Worm (Caenorhabditis elegans): ENCODE results near the gene math-44.
A peak's percentile ranks its signal among the peaks of the same experiment; 100 is the strongest.
"Not testable (repeated sequence)": the region's sequence is repeated elsewhere in the genome, so short reads cannot be mapped to it uniquely, and the experiment has no call there.

The math-44 gene

ce11 chrII:1996237-1996636 is 7.1 kb downstream of the math-44 start, which contains the start of gene math-20:
TSS of gene math-20 (plus strand) at chrII:1996537.
- TF ChIP-seq flt-1 (GFP tag; IDR thresholded peaks at IDR 0.05) (no peak), ref-1 (GFP tag; conservative IDR thresholded peaks at IDR 0.05) (no peak), T22C8.4 (GFP tag; IDR thresholded peaks at IDR 0.05) (no peak), ztf-29 (GFP tag; IDR thresholded peaks at IDR 0.05) (no peak), tab-1 (GFP tag; IDR thresholded peaks at IDR 0.05) (no peak), med-1 (GFP tag; optimal IDR thresholded peaks at IDR 0.05; ENCODE audit: insufficient read depth) (no peak), klf-2 (GFP tag; conservative IDR thresholded peaks at IDR 0.05) (no peak), ztf-23 (GFP tag; IDR thresholded peaks at IDR 0.05) (no peak), cog-1 (tag; optimal IDR thresholded peaks at IDR 0.05) (no peak)

ce11 chrII:1998561-1998960 is 9.5 kb downstream of the math-44 start, which contains the start of gene math-19:
TSS of gene math-19 (plus strand) at chrII:1998861.
- not testable (repeated sequence) for TF ChIP-seq ref-1 (GFP tag; conservative IDR thresholded peaks at IDR 0.05); T22C8.4 (GFP tag; IDR thresholded peaks at IDR 0.05); ztf-29 (GFP tag; IDR thresholded peaks at IDR 0.05)

- not testable (repeated sequence) for TF ChIP-seq ref-1 (GFP tag; conservative IDR thresholded peaks at IDR 0.05); ztf-29 (GFP tag; IDR thresholded peaks at IDR 0.05); tab-1 (GFP tag; IDR thresholded peaks at IDR 0.05)
These were observed 11.6 kb downstream of the math-44 start, which contains the start of gene ceh-84 for ce11 chrII:2000720-2001119. TSS of gene ceh-84 (minus strand) at chrII:2000820.

- TF ChIP-seq cog-1 (tag; optimal IDR thresholded peaks at IDR 0.05), result no peak
- no peak for TF ChIP-seq med-1 (GFP tag; optimal IDR thresholded peaks at IDR 0.05; ENCODE audit: insufficient read depth)
- no peak for TF ChIP-seq ztf-29 (GFP tag; IDR thresholded peaks at IDR 0.05)
- TF ChIP-seq klf-2 (GFP tag; conservative IDR thresholded peaks at IDR 0.05), result no peak
- no peak for TF ChIP-seq tab-1 (GFP tag; IDR thresholded peaks at IDR 0.05)
- TF ChIP-seq T22C8.4 (GFP tag; IDR thresholded peaks at IDR 0.05), result no peak
- no peak for TF ChIP-seq flt-1 (GFP tag; IDR thresholded peaks at IDR 0.05)
- TF ChIP-seq ztf-23 (GFP tag; IDR thresholded peaks at IDR 0.05), result no peak
- TF ChIP-seq ref-1 (GFP tag; conservative IDR thresholded peaks at IDR 0.05), result no peak
These were observed 22.1 kb downstream of the math-44 start for ce11 chrII:2011179-2011578.

ce11 chrII:2012698-2013097 is 23.6 kb downstream of the math-44 start, which contains the start of gene F59H6.15:
TSS of gene F59H6.15 (plus strand) at chrII:2012998.
- TF ChIP-seq ref-1 (GFP tag; conservative IDR thresholded peaks at IDR 0.05) (no peak), ztf-23 (GFP tag; IDR thresholded peaks at IDR 0.05) (no peak), ztf-29 (GFP tag; IDR thresholded peaks at IDR 0.05) (no peak), med-1 (GFP tag; optimal IDR thresholded peaks at IDR 0.05; ENCODE audit: insufficient read depth) (no peak), tab-1 (GFP tag; IDR thresholded peaks at IDR 0.05) (no peak), T22C8.4 (GFP tag; IDR thresholded peaks at IDR 0.05) (no peak), cog-1 (tag; optimal IDR thresholded peaks at IDR 0.05) (no peak), flt-1 (GFP tag; IDR thresholded peaks at IDR 0.05) (no peak), klf-2 (GFP tag; conservative IDR thresholded peaks at IDR 0.05) (no peak)

ce11 chrII:2013856-2014255 is 24.7 kb downstream of the math-44 start:
- TF ChIP-seq flt-1 (GFP tag; IDR thresholded peaks at IDR 0.05) (no peak), cog-1 (tag; optimal IDR thresholded peaks at IDR 0.05) (no peak), ref-1 (GFP tag; conservative IDR thresholded peaks at IDR 0.05) (no peak), ztf-29 (GFP tag; IDR thresholded peaks at IDR 0.05) (no peak), T22C8.4 (GFP tag; IDR thresholded peaks at IDR 0.05) (peak; percentile 37; the same call in 1 of the 2 replicates), tab-1 (GFP tag; IDR thresholded peaks at IDR 0.05) (no peak), klf-2 (GFP tag; conservative IDR thresholded peaks at IDR 0.05) (no peak), ztf-23 (GFP tag; IDR thresholded peaks at IDR 0.05) (no peak)

- TF ChIP-seq tab-1 (GFP tag; IDR thresholded peaks at IDR 0.05); med-1 (GFP tag; optimal IDR thresholded peaks at IDR 0.05; ENCODE audit: insufficient read depth); ref-1 (GFP tag; conservative IDR thresholded peaks at IDR 0.05): not testable (repeated sequence)
These were observed 34.4 kb downstream of the math-44 start, which contains the start of gene cya-2 for ce11 chrII:2023514-2023913. TSS of gene cya-2 (minus strand) at chrII:2023614.

ce11 chrII:2026525-2026924 is 37.4 kb downstream of the math-44 start, which contains the start of gene bath-21:
TSS of gene bath-21 (minus strand) at chrII:2026625.
- TF ChIP-seq ztf-29 (GFP tag; IDR thresholded peaks at IDR 0.05) (no peak), cog-1 (tag; optimal IDR thresholded peaks at IDR 0.05) (no peak), flt-1 (GFP tag; IDR thresholded peaks at IDR 0.05) (no peak), ztf-23 (GFP tag; IDR thresholded peaks at IDR 0.05) (no peak), klf-2 (GFP tag; conservative IDR thresholded peaks at IDR 0.05) (no peak), med-1 (GFP tag; optimal IDR thresholded peaks at IDR 0.05; ENCODE audit: insufficient read depth) (no peak), ref-1 (GFP tag; conservative IDR thresholded peaks at IDR 0.05) (no peak), T22C8.4 (GFP tag; IDR thresholded peaks at IDR 0.05) (no peak), tab-1 (GFP tag; IDR thresholded peaks at IDR 0.05) (no peak)

ce11 chrII:2028712-2029111 is 39.6 kb downstream of the math-44 start, which contains the start of gene bath-1:
TSS of gene bath-1 (minus strand) at chrII:2028812.
- TF ChIP-seq ztf-23 (GFP tag; IDR thresholded peaks at IDR 0.05) (no peak), ztf-29 (GFP tag; IDR thresholded peaks at IDR 0.05) (no peak), flt-1 (GFP tag; IDR thresholded peaks at IDR 0.05) (no peak), ref-1 (GFP tag; conservative IDR thresholded peaks at IDR 0.05) (no peak), T22C8.4 (GFP tag; IDR thresholded peaks at IDR 0.05) (no peak), med-1 (GFP tag; optimal IDR thresholded peaks at IDR 0.05; ENCODE audit: insufficient read depth) (no peak), cog-1 (tag; optimal IDR thresholded peaks at IDR 0.05) (no peak), tab-1 (GFP tag; IDR thresholded peaks at IDR 0.05) (no peak), klf-2 (GFP tag; conservative IDR thresholded peaks at IDR 0.05) (no peak)

- TF ChIP-seq ztf-23 (GFP tag; IDR thresholded peaks at IDR 0.05), result no peak
- no peak for TF ChIP-seq ref-1 (GFP tag; conservative IDR thresholded peaks at IDR 0.05)
- TF ChIP-seq med-1 (GFP tag; optimal IDR thresholded peaks at IDR 0.05; ENCODE audit: insufficient read depth), result no peak
- TF ChIP-seq ztf-29 (GFP tag; IDR thresholded peaks at IDR 0.05), result no peak
- TF ChIP-seq T22C8.4 (GFP tag; IDR thresholded peaks at IDR 0.05), result no peak
- no peak for TF ChIP-seq klf-2 (GFP tag; conservative IDR thresholded peaks at IDR 0.05)
- no peak for TF ChIP-seq cog-1 (tag; optimal IDR thresholded peaks at IDR 0.05)
- TF ChIP-seq tab-1 (GFP tag; IDR thresholded peaks at IDR 0.05), result no peak
- TF ChIP-seq flt-1 (GFP tag; IDR thresholded peaks at IDR 0.05), result no peak
These were observed 41.3 kb downstream of the math-44 start, which contains the start of gene bath-3 for ce11 chrII:2030367-2030766. TSS of gene bath-3 (minus strand) at chrII:2030467.
